Fruit fly (Drosophila melanogaster) whole organism, embryonic: ENCODE data around the gene Bhmt.

Experiments used
- ATbp ChIP-seq: fragments of 200-800 bp; sonication (Bioruptor generic); optimal IDR thresholded peaks from 2 replicates; lab custom pipeline; 2017; ENCODE audit warnings: missing biosample characterization, mild to moderate bottlenecking, missing genetic modification characterization, missing genetic modification reagents
- Blimp-1 ChIP-seq: fragments of 200-800 bp; sonication (Bioruptor generic); optimal IDR thresholded peaks from 3 replicates; lab custom pipeline; 2018; ENCODE audit warnings: missing biosample characterization, missing genetic modification characterization, mild to moderate bottlenecking, moderate library complexity, missing genetic modification reagents
- CG10209 ChIP-seq: fragments of 200-800 bp; sonication (Bioruptor generic); optimal IDR thresholded peaks from 3 replicates; lab custom pipeline; 2017; ENCODE audit warnings: missing biosample characterization, mild to moderate bottlenecking, missing genetic modification characterization, missing genetic modification reagents
- CG10431 ChIP-seq: fragments of 200-800 bp; sonication (Bioruptor generic); optimal IDR thresholded peaks from 3 replicates; lab custom pipeline; 2018; ENCODE audit warnings: missing biosample characterization, mild to moderate bottlenecking, missing genetic modification characterization
- CG10462 ChIP-seq: fragments of 200-800 bp; sonication (Bioruptor generic); optimal IDR thresholded peaks from 2 replicates; lab custom pipeline; 2016; ENCODE audit warnings: missing biosample characterization, missing genetic modification characterization
- CG11695 ChIP-seq: fragments of 200-800 bp; sonication (Bioruptor generic); IDR thresholded peaks from 3 replicates; pipeline ENCODE4 v1.3.6; 2022; ENCODE audit warnings: missing biosample characterization, missing genetic modification characterization
- CG12155 ChIP-seq: fragments of 200-800 bp; sonication (Bioruptor generic); optimal IDR thresholded peaks from 3 replicates; lab custom pipeline; 2016; ENCODE audit warnings: missing biosample characterization, missing genetic modification characterization
- CG12391 ChIP-seq: fragments of 200-800 bp; sonication (Bioruptor generic); optimal IDR thresholded peaks from 3 replicates; lab custom pipeline; 2018; ENCODE audit warnings: missing biosample characterization, mild to moderate bottlenecking, missing genetic modification characterization, moderate library complexity
- CG12769 ChIP-seq: fragments of 200-800 bp; sonication (Bioruptor generic); optimal IDR thresholded peaks from 2 replicates; lab custom pipeline; 2019; ENCODE audit warnings: missing biosample characterization, mild to moderate bottlenecking, missing genetic modification characterization, moderate library complexity
- CG13287 ChIP-seq: fragments of 200-800 bp; sonication (Bioruptor generic); IDR thresholded peaks from 2 replicates; pipeline ENCODE4 v1.3.6; 2022; ENCODE audit warnings: missing biosample characterization, missing genetic modification characterization; ENCODE audit not compliant: partially characterized antibody
- CG15269 ChIP-seq: fragments of 200-800 bp; sonication (Bioruptor generic); optimal IDR thresholded peaks from 2 replicates; lab custom pipeline; 2018; ENCODE audit warnings: missing biosample characterization, mild to moderate bottlenecking, missing genetic modification characterization, moderate library complexity
- CG1529 ChIP-seq: fragments of 200-800 bp; sonication (Bioruptor generic); optimal IDR thresholded peaks from 3 replicates; lab custom pipeline; 2018; ENCODE audit warnings: missing biosample characterization, missing genetic modification characterization
- CG15601 ChIP-seq: fragments of 200-800 bp; sonication (Bioruptor generic); optimal IDR thresholded peaks from 3 replicates; lab custom pipeline; 2019; ENCODE audit warnings: missing biosample characterization, mild to moderate bottlenecking, missing genetic modification characterization, moderate library complexity
- CG15696 ChIP-seq: fragments of 200-800 bp; sonication (Bioruptor generic); optimal IDR thresholded peaks from 2 replicates; lab custom pipeline; 2019; ENCODE audit warnings: missing biosample characterization, mild to moderate bottlenecking, missing genetic modification characterization, moderate library complexity
- CG17328 ChIP-seq: fragments of 200-800 bp; sonication (Bioruptor generic); IDR thresholded peaks from 2 replicates; pipeline ENCODE4 v1.3.6; 2022; ENCODE audit warnings: missing biosample characterization, missing genetic modification characterization
- CG2678 ChIP-seq: fragments of 200-800 bp; sonication (Bioruptor generic); optimal IDR thresholded peaks from 3 replicates; lab custom pipeline; 2019; ENCODE audit warnings: missing biosample characterization, mild to moderate bottlenecking, missing genetic modification characterization, moderate library complexity
- CG2889 ChIP-seq: fragments of 200-800 bp; sonication (Bioruptor generic); IDR thresholded peaks from 3 replicates; pipeline ENCODE4 v1.3.6; 2022; ENCODE audit warnings: missing biosample characterization, missing genetic modification characterization
- CG30403 ChIP-seq: fragments of 200-800 bp; sonication (Bioruptor generic); optimal IDR thresholded peaks from 3 replicates; lab custom pipeline; 2016; ENCODE audit warnings: missing biosample characterization, missing genetic modification characterization
- CG30431 ChIP-seq: fragments of 200-800 bp; sonication (Bioruptor generic); optimal IDR thresholded peaks from 2 replicates; lab custom pipeline; 2017; ENCODE audit warnings: missing biosample characterization, missing genetic modification characterization
- CG32767 ChIP-seq: fragments of 200-800 bp; sonication (Bioruptor generic); IDR thresholded peaks from 2 replicates; pipeline ENCODE4 v1.3.6; 2022; ENCODE audit warnings: missing biosample characterization, missing genetic modification characterization
- CG4424 ChIP-seq: fragments of 200-800 bp; sonication (Bioruptor generic); optimal IDR thresholded peaks from 3 replicates; lab custom pipeline; 2016; ENCODE audit warnings: missing biosample characterization, missing genetic modification characterization
- CG4820 ChIP-seq: fragments of 200-800 bp; sonication (Bioruptor generic); optimal IDR thresholded peaks from 3 replicates; lab custom pipeline; 2016; ENCODE audit warnings: missing biosample characterization, missing genetic modification characterization
- CG7839 ChIP-seq: fragments of 200-800 bp; sonication (Bioruptor generic); optimal IDR thresholded peaks from 3 replicates; lab custom pipeline; 2018; ENCODE audit warnings: missing biosample characterization, mild to moderate bottlenecking, missing genetic modification characterization, moderate library complexity
- CG8388 ChIP-seq: fragments of 200-800 bp; sonication (Bioruptor generic); optimal IDR thresholded peaks from 2 replicates; lab custom pipeline; 2019; ENCODE audit warnings: missing biosample characterization, mild to moderate bottlenecking, missing genetic modification characterization, moderate library complexity
- CG9727 ChIP-seq: fragments of 200-800 bp; sonication (Bioruptor generic); optimal IDR thresholded peaks from 3 replicates; lab custom pipeline; 2017; ENCODE audit warnings: missing biosample characterization, mild to moderate bottlenecking, missing genetic modification characterization
- H2.0 ChIP-seq: fragments of 200-800 bp; sonication (Bioruptor generic); IDR thresholded peaks from 2 replicates; pipeline ENCODE4 v1.3.6; 2022; ENCODE audit warnings: missing biosample characterization, missing genetic modification characterization
- Hr51 ChIP-seq, 2 experiments: fragments of 200-800 bp; sonication (Bioruptor generic); optimal IDR thresholded peaks; 2 replicates in 1 of 2; 3 replicates in 1 of 2; lab custom pipeline; 2016 to 2018; ENCODE audit warnings: missing biosample characterization in 2 of 2, missing genetic modification characterization in 2 of 2, mild to moderate bottlenecking in 1 of 2, moderate library complexity in 1 of 2
- Hr78 ChIP-seq, 2 experiments: fragments of 200-800 bp in 1 of 2; fragments of >200 bp in 1 of 2; sonication (Bioruptor generic) in 1 of 2; optimal IDR thresholded peaks; 2 replicates each; lab custom pipeline; 2017 to 2019; ENCODE audit warnings: missing biosample characterization in 2 of 2, missing genetic modification characterization in 2 of 2, mild to moderate bottlenecking in 1 of 2, moderate library complexity in 1 of 2
- Med ChIP-seq: fragments of 200-800 bp; sonication (Bioruptor generic); peaks from one replicate; lab custom pipeline; 2016; ENCODE audit warnings: missing biosample characterization, missing genetic modification characterization, mild to moderate bottlenecking, inconsistent platforms, moderate library complexity
- Sox100B ChIP-seq: fragments of 200-800 bp; sonication (Bioruptor generic); optimal IDR thresholded peaks from 3 replicates; lab custom pipeline; 2018; ENCODE audit warnings: missing biosample characterization, mild to moderate bottlenecking, missing genetic modification characterization
- Spps ChIP-seq: fragments of 200-800 bp; sonication (Bioruptor generic); optimal IDR thresholded peaks from 2 replicates; lab custom pipeline; 2018; ENCODE audit warnings: missing biosample characterization, mild to moderate bottlenecking, missing genetic modification characterization
- Ssrp ChIP-seq: fragments of 200-800 bp; sonication (Bioruptor generic); optimal IDR thresholded peaks from 2 replicates; lab custom pipeline; 2018; ENCODE audit warnings: missing biosample characterization, mild to moderate bottlenecking, missing genetic modification characterization, moderate library complexity
- YL-1 ChIP-seq: fragments of 200-800 bp; sonication (Bioruptor generic); optimal IDR thresholded peaks from 3 replicates; lab custom pipeline; 2017; ENCODE audit warnings: missing biosample characterization, mild to moderate bottlenecking, missing genetic modification characterization
- bsh ChIP-seq, 2 experiments: fragments of 200-800 bp; sonication (Bioruptor generic); optimal IDR thresholded peaks; 2 replicates each; lab custom pipeline; 2017 to 2018; ENCODE audit warnings: mild to moderate bottlenecking in 2 of 2, missing biosample characterization in 2 of 2, missing genetic modification characterization in 2 of 2, moderate library complexity in 1 of 2
- fd3F ChIP-seq: fragments of 200-800 bp; sonication (Bioruptor generic); optimal IDR thresholded peaks from 2 replicates; lab custom pipeline; 2018; ENCODE audit warnings: missing biosample characterization, mild to moderate bottlenecking, missing genetic modification characterization, moderate library complexity
- gcm ChIP-seq: fragments of 200-800 bp; sonication (Bioruptor generic); optimal IDR thresholded peaks from 2 replicates; lab custom pipeline; 2019; ENCODE audit warnings: missing biosample characterization, mild to moderate bottlenecking, missing genetic modification characterization, moderate library complexity
- gcm2 ChIP-seq: fragments of 200-800 bp; sonication (Bioruptor generic); optimal IDR thresholded peaks from 2 replicates; lab custom pipeline; 2016; ENCODE audit warnings: missing biosample characterization, missing genetic modification characterization
- gem ChIP-seq: fragments of 200-800 bp; sonication (Bioruptor generic); optimal IDR thresholded peaks from 2 replicates; lab custom pipeline; 2019; ENCODE audit warnings: missing biosample characterization, mild to moderate bottlenecking, missing genetic modification characterization, moderate library complexity
- grau ChIP-seq: fragments of 200-800 bp; optimal IDR thresholded peaks from 3 replicates; lab custom pipeline; 2019; ENCODE audit warnings: missing biosample characterization, mild to moderate bottlenecking, missing genetic modification characterization, moderate library complexity
- nom ChIP-seq: fragments of 200-800 bp; sonication (Bioruptor generic); optimal IDR thresholded peaks from 2 replicates; lab custom pipeline; 2017; ENCODE audit warnings: missing biosample characterization, missing genetic modification characterization, mild to moderate bottlenecking, moderate library complexity, missing genetic modification reagents
- prd ChIP-seq, 3 experiments: fragments of >200 bp in 2 of 3; fragments of 200-800 bp in 1 of 3; sonication (Bioruptor generic) in 1 of 3; optimal IDR thresholded peaks in 2 of 3; IDR thresholded peaks in 1 of 3; 2 replicates in 2 of 3; 3 replicates in 1 of 3; pipeline versions ENCODE4 v1.3.6 to Lab custom; 2017 to 2022; ENCODE audit warnings: missing biosample characterization in 1 of 3, missing genetic modification characterization in 1 of 3
- pros ChIP-seq: fragments of 200-800 bp; sonication (Bioruptor generic); optimal IDR thresholded peaks from 3 replicates; lab custom pipeline; 2019; ENCODE audit warnings: missing biosample characterization, mild to moderate bottlenecking, missing genetic modification characterization, moderate library complexity
- rib ChIP-seq: fragments of 200-800 bp; sonication (Bioruptor generic); IDR thresholded peaks from 2 replicates; pipeline ENCODE4 v1.3.6; 2022; ENCODE audit warnings: missing biosample characterization, missing genetic modification characterization
- sens-2 ChIP-seq: fragments of 200-800 bp; sonication (Bioruptor generic); IDR thresholded peaks from 2 replicates; pipeline ENCODE4 v1.3.6; 2022; ENCODE audit warnings: missing biosample characterization, missing genetic modification characterization
- sim ChIP-seq: fragments of 200-800 bp; sonication (Bioruptor generic); IDR thresholded peaks from 2 replicates; pipeline ENCODE4 v1.3.6; 2022; ENCODE audit warnings: missing biosample characterization, missing genetic modification characterization
- unpg ChIP-seq: fragments of 200-800 bp; sonication (Bioruptor generic); optimal IDR thresholded peaks from 3 replicates; lab custom pipeline; 2018; ENCODE audit warnings: missing biosample characterization, mild to moderate bottlenecking, missing genetic modification characterization, moderate library complexity
- zfh1 ChIP-seq: fragments of 200-800 bp; sonication (Bioruptor generic); IDR thresholded peaks from 3 replicates; pipeline ENCODE4 v1.3.6; 2022; ENCODE audit warnings: missing biosample characterization, missing genetic modification characterization

Gene Bhmt

dm6 chr2L:18981947-18982579, 25.0 kb upstream of the Bhmt start (continued):
- TF ChIP-seq CG32767 (GFP tag; lab: Robert Waterston, UW) (0 out of 2 replicates have a peak, but pooled peaks have one; percentile 9), CG12155 (GFP tag; lab: Kevin White, UChicago) (no peak), CG15601 (tag; lab: Kevin White, UChicago) (peak; percentile 45), CG2678 (tag; lab: Kevin White, UChicago) (peak; percentile 42), ATbp (GFP tag; lab: Kevin White, UChicago) (peak; percentile 53), fd3F (no peak), gcm (GFP tag; lab: Kevin White, UChicago) (peak; percentile 43), H2.0 (GFP tag; lab: Robert Waterston, UW) (peak; percentile 38; the same call in 1 of the 2 replicates), zfh1 (peak; percentile 64; the same call in 2 of the 3 replicates), CG8388 (GFP tag; lab: Kevin White, UChicago) (peak; percentile 46), CG2889 (no peak), CG9727 (GFP tag; lab: Kevin White, UChicago) (peak; percentile 32), CG10431 (GFP tag; lab: Kevin White, UChicago) (peak; percentile 55), CG15696 (peak; percentile 1), gcm2 (GFP tag; lab: Kevin White, UChicago) (no peak), sim (GFP tag; lab: Robert Waterston, UW) (0 out of 2 replicates have a peak, but pooled peaks have one; percentile 40), Med (GFP tag; lab: Kevin White, UChicago) (peak; percentile 64), CG4820 (GFP tag; lab: Kevin White, UChicago) (peak; percentile 18), bsh (GFP tag; optimal IDR thresholded peaks at IDR 0.05; lab: Kevin White, UChicago) (peak; percentile 65 to 75), Blimp-1 (GFP tag; lab: Kevin White, UChicago) (peak; percentile 54), CG12391 (tag; lab: Kevin White, UChicago) (peak; percentile 35), unpg (GFP tag; lab: Kevin White, UChicago) (peak; percentile 31), CG7839 (tag; lab: Kevin White, UChicago) (peak; percentile 40), CG11695 (0 out of 3 replicates have a peak, but pooled peaks have one; percentile 33), CG13287 (no peak), sens-2 (GFP tag; lab: Robert Waterston, UW) (no peak), CG4424 (GFP tag; lab: Kevin White, UChicago) (peak; percentile 18), CG10209 (GFP tag; lab: Kevin White, UChicago) (peak; percentile 27), Ssrp (peak; percentile 31), gem (tag; lab: Kevin White, UChicago) (peak; percentile 69), Hr78 (GFP tag; optimal IDR thresholded peaks at IDR 0.05; lab: Kevin White, UChicago) (peak in 1 of 2 experiments; percentile 30), pros (GFP tag; lab: Kevin White, UChicago) (peak; percentile 23), YL-1 (GFP tag; lab: Kevin White, UChicago) (no peak), Sox100B (GFP tag; lab: Kevin White, UChicago) (peak; percentile 45), CG17328 (GFP tag; lab: Robert Waterston, UW) (peak; percentile 45), Spps (tag; lab: Kevin White, UChicago) (peak; percentile 24), CG1529 (GFP tag; lab: Kevin White, UChicago) (peak; percentile 29), Hr51 (GFP tag; optimal IDR thresholded peaks at IDR 0.05; lab: Kevin White, UChicago) (peak in 1 of 2 experiments; percentile 58), prd (optimal IDR thresholded peaks at IDR 0.05; lab: Kevin White, UChicago) (no peak), prd (GFP tag; IDR thresholded peaks at IDR 0.05; lab: Robert Waterston, UW) (peak; percentile 44; the same call in 2 of the 3 replicates), CG10462 (no peak), CG15269 (tag; lab: Kevin White, UChicago) (peak; percentile 28), grau (peak; percentile 62), nom (GFP tag; lab: Kevin White, UChicago) (peak; percentile 29), CG30403 (GFP tag; lab: Kevin White, UChicago) (peak; percentile 21), CG12769 (tag; lab: Kevin White, UChicago) (no peak), CG30431 (GFP tag; lab: Kevin White, UChicago) (peak; percentile 25), rib (GFP tag; lab: Robert Waterston, UW) (no peak)
